Fruit fly (Drosophila melanogaster): ENCODE measurements around the gene Hsp27.

The Hsp27 gene

DNA sequence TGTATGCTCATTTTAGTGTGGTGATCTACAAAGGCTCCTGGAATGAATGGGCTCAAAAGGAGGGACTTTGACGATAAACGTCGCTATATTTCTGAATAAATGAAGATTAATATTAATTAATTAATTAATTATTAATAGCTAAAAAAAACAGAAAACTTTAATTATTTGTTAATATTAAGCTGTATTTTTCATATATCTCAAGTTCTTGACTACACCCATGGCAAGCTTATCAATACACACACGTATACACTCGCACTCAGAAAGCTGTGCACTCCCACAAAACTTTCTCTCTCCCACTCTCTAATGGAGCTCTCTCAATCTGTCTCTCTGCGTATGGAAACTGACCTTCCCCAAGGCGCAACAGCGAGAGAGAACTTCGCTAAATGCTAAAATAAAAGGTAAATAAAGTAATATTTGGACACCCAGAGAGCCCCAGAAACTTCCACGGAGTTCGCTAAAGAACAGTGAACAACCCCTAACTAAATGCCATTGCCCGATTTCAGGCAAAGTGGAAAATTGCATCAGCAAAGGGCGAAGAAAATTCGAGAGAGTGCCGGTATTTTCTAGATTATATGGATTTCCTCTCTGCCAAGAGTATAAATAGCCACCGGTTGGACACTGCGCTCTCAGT lies 10.4 kb upstream of the Hsp27 start (continued):
- TF ChIP-seq fd96Cb (tag; optimal IDR thresholded peaks at IDR 0.05) (peak; percentile 61), CG33213 (GFP tag; optimal IDR thresholded peaks at IDR 0.05) (no peak), Myb (GFP tag; optimal IDR thresholded peaks at IDR 0.05) (no peak), CG7745 (tag; optimal IDR thresholded peaks at IDR 0.05) (no peak), Hmx (GFP tag; optimal IDR thresholded peaks at IDR 0.05) (peak; percentile 27), zf30C (GFP tag; optimal IDR thresholded peaks at IDR 0.05) (no peak), CG1832 (GFP tag; optimal IDR thresholded peaks at IDR 0.05) (no peak), cas (GFP tag; IDR thresholded peaks at IDR 0.05) (no peak; the same call in 1 of the 2 replicates), gt (GFP tag; IDR thresholded peaks at IDR 0.05) (no peak), gro (GFP tag; optimal IDR thresholded peaks at IDR 0.05) (no peak), CG2120 (GFP tag; optimal IDR thresholded peaks at IDR 0.05) (peak; percentile 71), CHES-1-like (GFP tag; optimal IDR thresholded peaks at IDR 0.05) (no peak), CG3838 (GFP tag; optimal IDR thresholded peaks at IDR 0.05) (no peak), CG4730 (GFP tag; IDR thresholded peaks at IDR 0.05) (peak; percentile 45; the same call in 1 of the 2 replicates), Trl (optimal IDR thresholded peaks at IDR 0.05) (peak; percentile 94 to 96), Trl (GFP tag; optimal IDR thresholded peaks at IDR 0.05) (peak; percentile 32), stc (GFP tag; IDR thresholded peaks at IDR 0.05) (peak; percentile 79), nerfin-2 (GFP tag; IDR thresholded peaks at IDR 0.05; ENCODE audit: partially characterized antibody) (no peak), Kr (GFP tag; optimal IDR thresholded peaks at IDR 0.05) (no peak), slbo (GFP tag; IDR thresholded peaks at IDR 0.05) (peak; percentile 69), stwl (tag; optimal IDR thresholded peaks at IDR 0.05) (no peak), wek (GFP tag; optimal IDR thresholded peaks at IDR 0.05) (no peak), Bgb (GFP tag; IDR thresholded peaks at IDR 0.05; ENCODE audit: partially characterized antibody) (no peak; the same call in 1 of the 2 replicates), CG10366 (GFP tag; IDR thresholded peaks at IDR 0.05) (peak; percentile 49), Fer3 (tag; optimal IDR thresholded peaks at IDR 0.05) (peak; percentile 70), CG1233 (GFP tag; optimal IDR thresholded peaks at IDR 0.05) (peak; percentile 42), CG12942 (GFP tag; optimal IDR thresholded peaks at IDR 0.05) (no peak), CG2199 (GFP tag; IDR thresholded peaks at IDR 0.05) (no peak), zen (tag; optimal IDR thresholded peaks at IDR 0.05) (peak; percentile 2), pb (GFP tag; optimal IDR thresholded peaks at IDR 0.05) (no peak), chm (GFP tag; IDR thresholded peaks at IDR 0.05) (peak; percentile 57; the same call in 1 of the 2 replicates), ems (GFP tag; optimal IDR thresholded peaks at IDR 0.05) (no peak), chn (GFP tag; optimal IDR thresholded peaks at IDR 0.05) (peak; percentile 6), CG1602 (GFP tag; optimal IDR thresholded peaks at IDR 0.05) (peak; percentile 28), CG30020 (tag; optimal IDR thresholded peaks at IDR 0.05) (no peak), CG13296 (GFP tag; optimal IDR thresholded peaks at IDR 0.05) (peak; percentile 79), bbx (GFP tag; IDR thresholded peaks at IDR 0.05; ENCODE audit: partially characterized antibody) (peak; percentile 64), CG11695 (GFP tag; IDR thresholded peaks at IDR 0.05) (peak; percentile 89), CG17328 (GFP tag; IDR thresholded peaks at IDR 0.05) (peak; percentile 81), Ets65A (GFP tag) (no peak), CG13424 (tag; optimal IDR thresholded peaks at IDR 0.05) (peak; percentile 77), H2.0 (GFP tag; IDR thresholded peaks at IDR 0.05) (peak; percentile 54; the same call in 1 of the 2 replicates), vfl (GFP tag; optimal IDR thresholded peaks at IDR 0.05) (no peak), mam (GFP tag; optimal IDR thresholded peaks at IDR 0.05) (no peak), Neu2 (GFP tag; optimal IDR thresholded peaks at IDR 0.05; ENCODE audit: borderline replicate concordance) (no peak), bcd (GFP tag; optimal IDR thresholded peaks at IDR 0.05) (peak; percentile 59), NFAT (GFP tag; IDR thresholded peaks at IDR 0.05) (peak; percentile 48), ham (GFP tag; IDR thresholded peaks at IDR 0.05) (no peak), CG8478 (optimal IDR thresholded peaks at IDR 0.05) (no peak), CG31365 (tag; optimal IDR thresholded peaks at IDR 0.05) (no peak), CG14860 (GFP tag; IDR thresholded peaks at IDR 0.05; ENCODE audit: partially characterized antibody) (no peak)
